Worm (Caenorhabditis elegans) whole organism, young adult: ENCODE results near the gene ccz-1.

Experiments used
- F55B11.4 ChIP-seq: sonication (generic microtip); optimal IDR thresholded peaks from 2 replicates; lab custom pipeline; 2016; ENCODE audit warnings: missing compliant biosample characterization, missing genetic modification characterization, borderline replicate concordance; ENCODE audit not compliant: insufficient read depth
- hlh-26 ChIP-seq: fragments of 200-800 bp; sonication (Bioruptor generic); conservative IDR thresholded peaks from 2 replicates; pipeline ENCODE4 v1.3.6; 2022; ENCODE audit warnings: missing genetic modification reagents, missing genetic modification characterization, missing compliant biosample characterization
- mes-4 ChIP-seq: sonication (generic microtip); optimal IDR thresholded peaks from 2 replicates; lab custom pipeline; 2016; ENCODE audit warnings: missing genotype, missing genetic modification characterization, missing compliant biosample characterization
- tbp1 ChIP-seq: fragments of 200-800 bp; sonication (Bioruptor generic); optimal IDR thresholded peaks from 2 replicates; lab custom pipeline; 2018; ENCODE audit warnings: mild to moderate bottlenecking, missing genetic modification characterization, missing compliant biosample characterization

ce11 chrV:13666460-13666859 is 12.2 kb upstream of the ccz-1 start:
- TF ChIP-seq F55B11.4 (tag; lab: Kevin White, UChicago) (no peak), tbp1 (GFP tag; lab: Kevin White, UChicago) (no peak), hlh-26 (GFP tag; lab: Robert Waterston, UW) (no peak), mes-4 (tag; lab: Kevin White, UChicago) (no peak)
